Fruit fly (Drosophila melanogaster) whole organism, adult: Measurements from ENCODE around the gene Cys.

Source experiments
- CG11617 ChIP-seq: fragments of 200-800 bp; sonication (Bioruptor generic); optimal IDR thresholded peaks from 2 replicates; lab custom pipeline; 2017; ENCODE audit warnings: mild to moderate bottlenecking, missing biosample characterization, missing genetic modification reagents, missing genetic modification characterization
- CG12768 ChIP-seq: fragments of 200-800 bp; sonication (Bioruptor generic); optimal IDR thresholded peaks from 2 replicates; lab custom pipeline; 2017; ENCODE audit warnings: missing biosample characterization, missing genetic modification characterization, mild to moderate bottlenecking, moderate library complexity, missing genetic modification reagents
- CG14711 ChIP-seq: fragments of 200-800 bp; sonication (Bioruptor generic); optimal IDR thresholded peaks from 2 replicates; lab custom pipeline; 2018; ENCODE audit warnings: missing biosample characterization, mild to moderate bottlenecking, missing genetic modification characterization, moderate library complexity
- CG1620 ChIP-seq: fragments of 200-800 bp; sonication (Bioruptor generic); optimal IDR thresholded peaks from 2 replicates; lab custom pipeline; 2016; ENCODE audit warnings: missing biosample characterization, missing genetic modification characterization
- CG33017 ChIP-seq: fragments of 200-800 bp; sonication (Bioruptor generic); optimal IDR thresholded peaks from 2 replicates; lab custom pipeline; 2018; ENCODE audit warnings: missing biosample characterization, mild to moderate bottlenecking, missing genetic modification characterization, moderate library complexity
- CG5204 ChIP-seq: fragments of 200-800 bp; sonication (Bioruptor generic); optimal IDR thresholded peaks from 2 replicates; lab custom pipeline; 2016; ENCODE audit warnings: missing biosample characterization, missing genetic modification characterization
- CG7045 ChIP-seq: fragments of 200-800 bp; sonication (Bioruptor generic); optimal IDR thresholded peaks from 2 replicates; lab custom pipeline; 2017; ENCODE audit warnings: missing biosample characterization, mild to moderate bottlenecking, missing genetic modification characterization
- CG7101 ChIP-seq: fragments of 200-800 bp; sonication (Bioruptor generic); optimal IDR thresholded peaks from 2 replicates; lab custom pipeline; 2018; ENCODE audit warnings: missing biosample characterization, mild to moderate bottlenecking, missing genetic modification characterization, moderate library complexity
- Clk ChIP-seq: fragments of 200-800 bp; sonication (Bioruptor generic); optimal IDR thresholded peaks from 2 replicates; lab custom pipeline; 2017; ENCODE audit warnings: missing biosample characterization, missing genetic modification characterization
- Crg-1 ChIP-seq: fragments of 200-800 bp; sonication (Bioruptor generic); optimal IDR thresholded peaks from 2 replicates; lab custom pipeline; 2016; ENCODE audit warnings: missing biosample characterization, missing genetic modification characterization
- Hr96 ChIP-seq: fragments of 200-800 bp; sonication (Bioruptor generic); optimal IDR thresholded peaks from 2 replicates; lab custom pipeline; 2016; ENCODE audit warnings: missing biosample characterization, missing genetic modification characterization
- Mnt ChIP-seq: fragments of 200-800 bp; sonication (Bioruptor generic); optimal IDR thresholded peaks from 2 replicates; lab custom pipeline; 2016; ENCODE audit warnings: missing biosample characterization, mild to moderate bottlenecking, missing genetic modification characterization
- bab1 ChIP-seq: fragments of 200-800 bp; sonication (Bioruptor generic); optimal IDR thresholded peaks from 3 replicates; lab custom pipeline; 2019; ENCODE audit warnings: missing biosample characterization, mild to moderate bottlenecking, missing genetic modification characterization, moderate library complexity
- cic ChIP-seq: fragments of 200-800 bp; sonication (Bioruptor generic); optimal IDR thresholded peaks from 2 replicates; lab custom pipeline; 2017; ENCODE audit warnings: missing biosample characterization, mild to moderate bottlenecking, missing genetic modification characterization, moderate library complexity
- cnc ChIP-seq, 2 experiments: fragments of >200 bp; optimal IDR thresholded peaks; 2 replicates each; lab custom pipeline; 2017
- kay ChIP-seq: fragments of 200-800 bp; sonication (Bioruptor generic); peaks from one replicate; lab custom pipeline; 2016; ENCODE audit warnings: missing biosample characterization, missing genetic modification characterization, borderline replicate concordance
- ovo ChIP-seq: fragments of 200-800 bp; sonication (Bioruptor generic); optimal IDR thresholded peaks from 2 replicates; lab custom pipeline; 2016; ENCODE audit warnings: missing biosample characterization, missing genetic modification characterization
- pad ChIP-seq: fragments of 200-800 bp; sonication (Bioruptor generic); optimal IDR thresholded peaks from 3 replicates; lab custom pipeline; 2017; ENCODE audit warnings: missing biosample characterization, missing genetic modification characterization, mild to moderate bottlenecking, moderate library complexity, missing genetic modification reagents
- tj ChIP-seq: fragments of 200-800 bp; sonication (Bioruptor generic); optimal IDR thresholded peaks from 3 replicates; lab custom pipeline; 2017; ENCODE audit warnings: missing biosample characterization, mild to moderate bottlenecking, missing genetic modification characterization, moderate library complexity
- toe ChIP-seq: fragments of 200-800 bp; sonication (Bioruptor generic); optimal IDR thresholded peaks from 2 replicates; lab custom pipeline; 2016; ENCODE audit warnings: missing biosample characterization, missing genetic modification characterization

Cys gene

dm6 chr3R:14565065-14565977, 4.1 kb downstream of the Cys start, which contains the start of gene CG14852:
CG14852 (plus strand) TSS chr3R:14565927.
- TF ChIP-seq cic (GFP tag; lab: Kevin White, UChicago): no peak
- no peak for TF ChIP-seq CG5204
- TF ChIP-seq CG7101 (tag; lab: Kevin White, UChicago): no peak
- TF ChIP-seq CG7045 (GFP tag; lab: Kevin White, UChicago): no peak
- TF ChIP-seq cnc (optimal IDR thresholded peaks at IDR 0.05; lab: Kevin White, UChicago): no peak
- no peak for TF ChIP-seq bab1 (GFP tag; lab: Kevin White, UChicago)
- no peak for TF ChIP-seq tj (GFP tag; lab: Kevin White, UChicago)
- TF ChIP-seq CG11617: no peak
- no peak for TF ChIP-seq CG1620 (GFP tag; lab: Kevin White, UChicago)
- no peak for TF ChIP-seq Crg-1
- TF ChIP-seq CG33017 (tag; lab: Kevin White, UChicago): no peak
- no peak for TF ChIP-seq kay (GFP tag; lab: Kevin White, UChicago)
- no peak for TF ChIP-seq pad
- no peak for TF ChIP-seq CG12768 (GFP tag; lab: Kevin White, UChicago)
- no peak for TF ChIP-seq toe (GFP tag; lab: Kevin White, UChicago)
- no peak for TF ChIP-seq Hr96 (GFP tag; lab: Kevin White, UChicago)
- no peak for TF ChIP-seq ovo (GFP tag; lab: Kevin White, UChicago)
- TF ChIP-seq CG14711 (tag; lab: Kevin White, UChicago): no peak

DNA sequence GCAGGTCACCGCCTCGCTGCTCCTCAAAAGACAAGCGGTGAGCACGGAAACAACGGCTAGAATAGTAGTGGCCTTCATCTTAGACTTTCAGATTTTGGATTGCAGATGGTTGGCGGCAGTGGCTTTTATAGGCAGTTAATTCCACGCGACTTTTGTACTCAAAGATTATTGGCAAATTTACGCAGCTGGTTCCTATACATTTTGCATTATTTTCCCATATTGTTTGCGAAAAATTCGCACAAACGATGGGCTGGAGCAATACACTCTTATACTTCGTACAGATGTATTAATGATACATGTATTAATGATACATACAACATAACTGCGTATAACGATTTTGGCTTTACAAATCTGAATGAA, 4.8 kb downstream of the Cys start, which contains the start of gene CG8087:
Gene CG8087, minus strand, starts transcription at position 101 of the 360 bp plus-strand sequence.
- TF ChIP-seq Hr96 (GFP tag; lab: Kevin White, UChicago) (no peak), CG5204 (no peak), tj (GFP tag; lab: Kevin White, UChicago) (no peak), CG7045 (GFP tag; lab: Kevin White, UChicago) (no peak), Crg-1 (no peak), cnc (optimal IDR thresholded peaks at IDR 0.05; lab: Kevin White, UChicago) (no peak), pad (no peak)

DNA sequence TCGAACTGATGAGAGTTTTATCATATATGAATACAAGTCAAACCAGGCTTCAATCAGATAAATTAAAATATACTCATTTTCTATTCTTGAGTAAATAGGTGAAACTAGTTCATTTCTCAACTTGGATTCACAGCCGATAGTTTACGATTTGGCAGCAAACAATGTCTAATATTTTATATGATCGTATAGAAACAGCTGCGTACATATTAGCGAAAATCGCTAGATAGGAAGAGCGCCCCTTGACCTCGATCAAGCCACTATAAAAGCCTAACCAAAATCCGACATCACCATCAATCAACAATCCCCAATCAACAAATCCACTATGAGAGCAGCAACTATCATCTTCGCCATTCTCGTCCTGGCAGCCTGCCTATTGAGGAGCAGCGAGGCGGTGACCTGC, 7.4 kb downstream of the Cys start, which contains the start of gene CG14851:
Gene CG14851, plus strand, starts transcription at position 301 of the 400 bp plus-strand sequence.
- no peak for TF ChIP-seq CG7101 (tag; lab: Kevin White, UChicago)
- TF ChIP-seq Mnt (GFP tag; lab: Kevin White, UChicago): no peak
- no peak for TF ChIP-seq toe (GFP tag; lab: Kevin White, UChicago)
- TF ChIP-seq kay (GFP tag; lab: Kevin White, UChicago): no peak
- no peak for TF ChIP-seq CG11617
- TF ChIP-seq pad: no peak
- TF ChIP-seq tj (GFP tag; lab: Kevin White, UChicago): no peak
- no peak for TF ChIP-seq CG7045 (GFP tag; lab: Kevin White, UChicago)
- TF ChIP-seq bab1 (GFP tag; lab: Kevin White, UChicago): no peak
- TF ChIP-seq CG12768 (GFP tag; lab: Kevin White, UChicago): no peak
- TF ChIP-seq Clk (GFP tag; lab: Kevin White, UChicago): no peak
- TF ChIP-seq CG1620 (GFP tag; lab: Kevin White, UChicago): no peak
- no peak for TF ChIP-seq cnc (optimal IDR thresholded peaks at IDR 0.05; lab: Kevin White, UChicago)
- no peak for TF ChIP-seq CG33017 (tag; lab: Kevin White, UChicago)
- no peak for TF ChIP-seq Crg-1
- no peak for TF ChIP-seq ovo (GFP tag; lab: Kevin White, UChicago)
- no peak for TF ChIP-seq Hr96 (GFP tag; lab: Kevin White, UChicago)

dm6 chr3R:14560635-14561034, 8.8 kb downstream of the Cys start, which contains the start of gene Jig:
Jig (plus strand) TSS chr3R:14560935.
- no peak for TF ChIP-seq ovo (GFP tag; lab: Kevin White, UChicago)
- TF ChIP-seq kay (GFP tag; lab: Kevin White, UChicago): no peak
- no peak for TF ChIP-seq Hr96 (GFP tag; lab: Kevin White, UChicago)
- TF ChIP-seq CG7101 (tag; lab: Kevin White, UChicago): no peak
- TF ChIP-seq cnc (optimal IDR thresholded peaks at IDR 0.05; lab: Kevin White, UChicago): no peak
- TF ChIP-seq CG14711 (tag; lab: Kevin White, UChicago): no peak
- TF ChIP-seq CG11617: no peak
- no peak for TF ChIP-seq tj (GFP tag; lab: Kevin White, UChicago)
- no peak for TF ChIP-seq Mnt (GFP tag; lab: Kevin White, UChicago)

dm6 chr3R:14559954-14560353, 9.5 kb downstream of the Cys start, which contains the start of gene CG14854:
CG14854 (minus strand) TSS chr3R:14560054.
- TF ChIP-seq CG7101 (tag; lab: Kevin White, UChicago) (no peak), ovo (GFP tag; lab: Kevin White, UChicago) (no peak), cic (GFP tag; lab: Kevin White, UChicago) (no peak), pad (no peak), Crg-1 (no peak), CG11617 (no peak), CG7045 (GFP tag; lab: Kevin White, UChicago) (no peak), tj (GFP tag; lab: Kevin White, UChicago) (no peak), CG1620 (GFP tag; lab: Kevin White, UChicago) (no peak), cnc (optimal IDR thresholded peaks at IDR 0.05; lab: Kevin White, UChicago) (no peak), Mnt (GFP tag; lab: Kevin White, UChicago) (no peak), toe (GFP tag; lab: Kevin White, UChicago) (no peak), kay (GFP tag; lab: Kevin White, UChicago) (no peak), CG12768 (GFP tag; lab: Kevin White, UChicago) (no peak), Clk (GFP tag; lab: Kevin White, UChicago) (no peak), Hr96 (GFP tag; lab: Kevin White, UChicago) (no peak), CG33017 (tag; lab: Kevin White, UChicago) (no peak)
